Worm (Caenorhabditis elegans) whole organism, midembryonic: ENCODE results near the gene C29F3.7.

Experiments
- T22C8.4 ChIP-seq: fragments of 200-800 bp; sonication (Bioruptor generic); IDR thresholded peaks from 2 replicates; pipeline ENCODE4 v1.3.6; 2022; ENCODE audit warnings: missing genetic modification characterization, missing compliant biosample characterization
- cog-1 ChIP-seq: sonication (generic microtip); optimal IDR thresholded peaks from 2 replicates; lab custom pipeline; 2016; ENCODE audit warnings: missing genetic modification characterization, missing compliant biosample characterization
- flt-1 ChIP-seq: fragments of 200-800 bp; sonication (Bioruptor generic); IDR thresholded peaks from 2 replicates; pipeline ENCODE4 v1.3.6; 2022; ENCODE audit warnings: missing genetic modification characterization, missing compliant biosample characterization
- klf-2 ChIP-seq: fragments of 200-800 bp; sonication (Bioruptor generic); conservative IDR thresholded peaks from 2 replicates; pipeline ENCODE4 v1.3.6; 2022; ENCODE audit warnings: missing genetic modification reagents, missing genetic modification characterization, missing compliant biosample characterization
- med-1 ChIP-seq: sonication (generic microtip); optimal IDR thresholded peaks from 2 replicates; lab custom pipeline; 2017; ENCODE audit warnings: missing genetic modification characterization, mild to moderate bottlenecking, missing compliant biosample characterization, antibody characterized with exemption, missing genetic modification reagents; ENCODE audit not compliant: insufficient read depth
- tab-1 ChIP-seq: fragments of 200-800 bp; sonication (Bioruptor generic); IDR thresholded peaks from 2 replicates; pipeline ENCODE4 v1.3.6; 2022; ENCODE audit warnings: missing genetic modification characterization, missing compliant biosample characterization
- ztf-29 ChIP-seq: fragments of 200-800 bp; sonication (Bioruptor generic); IDR thresholded peaks from 2 replicates; pipeline ENCODE4 v1.3.6; 2022; ENCODE audit warnings: missing genetic modification reagents, missing genetic modification characterization, missing compliant biosample characterization

- TF ChIP-seq flt-1 (GFP tag; lab: Robert Waterston, UW), result no peak
- no peak for TF ChIP-seq T22C8.4 (GFP tag; lab: Robert Waterston, UW)
- TF ChIP-seq tab-1 (GFP tag; lab: Robert Waterston, UW), result no peak
- no peak for TF ChIP-seq cog-1
- no peak for TF ChIP-seq klf-2
- TF ChIP-seq ztf-29 (GFP tag; lab: Robert Waterston, UW), result no peak
- no peak for TF ChIP-seq med-1 (GFP tag; lab: Kevin White, UChicago)
Measured at ce11 chrV:15377903-15378302, 23.2 kb downstream of the C29F3.7 start, which contains the start of gene srh-122.
